Worm (Caenorhabditis elegans): Measurements from ENCODE around the gene Y37E11AM.2.

DNA sequence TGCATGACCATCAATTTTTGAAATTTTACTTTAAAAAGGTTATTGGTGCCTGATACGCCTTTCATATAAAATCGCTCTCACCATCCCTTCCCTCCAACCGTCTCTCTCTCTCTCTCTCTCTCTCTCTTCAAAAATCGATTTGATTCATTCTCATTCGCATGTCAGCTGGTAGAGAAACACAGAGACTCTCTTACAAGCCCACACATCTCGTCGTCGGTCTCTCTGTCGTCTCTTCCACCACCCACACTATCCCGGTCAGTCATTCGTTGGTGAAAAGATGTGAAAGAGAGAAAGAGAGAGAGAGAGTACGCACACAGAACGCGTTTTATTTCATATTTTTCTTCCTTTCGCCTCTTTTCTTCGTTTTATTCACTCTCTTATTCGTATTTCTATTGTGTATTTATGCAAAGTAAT is 17.2 kb upstream of the Y37E11AM.2 start:
- peak; percentile 38 for TF ChIP-seq ceh-27 (GFP tag; optimal IDR thresholded peaks at IDR 0.05)
- TF ChIP-seq hrde-1 (tag; optimal IDR thresholded peaks at IDR 0.05; ENCODE audit: borderline replicate concordance) = no peak
- TF ChIP-seq efl-1 (GFP tag; optimal IDR thresholded peaks at IDR 0.05) = no peak
- TF ChIP-seq hlh-26 (GFP tag; conservative IDR thresholded peaks at IDR 0.05) = no peak
- no peak for TF ChIP-seq attf-6 (GFP tag; IDR thresholded peaks at IDR 0.05)
- TF ChIP-seq snpc-1.3 (tag; optimal IDR thresholded peaks at IDR 0.05; ENCODE audit: insufficient read depth) = no peak
- TF ChIP-seq B0261.1 (tag; optimal IDR thresholded peaks at IDR 0.05) = no peak
- TF ChIP-seq let-607 (tag; optimal IDR thresholded peaks at IDR 0.05) = no peak
- TF ChIP-seq madf-3 (GFP tag; IDR thresholded peaks at IDR 0.05) = no peak
- peak; percentile 78 for TF ChIP-seq ets-4 (GFP tag; optimal IDR thresholded peaks at IDR 0.05)

Measured in whole organism, young adult.